Fruit fly (Drosophila melanogaster) whole organism, embryonic: Measurements from ENCODE around the gene ihog.

Source experiments
- ATbp ChIP-seq: fragments of 200-800 bp; sonication (Bioruptor generic); optimal IDR thresholded peaks from 2 replicates; lab custom pipeline; 2017; ENCODE audit warnings: missing biosample characterization, mild to moderate bottlenecking, missing genetic modification characterization, missing genetic modification reagents
- Atf6 ChIP-seq: fragments of 200-800 bp; sonication (Bioruptor generic); IDR thresholded peaks from 2 replicates; pipeline ENCODE4 v1.3.6; 2022; ENCODE audit warnings: missing biosample characterization, missing genetic modification characterization
- CG1024 ChIP-seq: fragments of 200-800 bp; sonication (Bioruptor generic); IDR thresholded peaks from 2 replicates; pipeline ENCODE4 v1.3.6; 2022; ENCODE audit warnings: missing biosample characterization, missing genetic modification characterization
- CG10462 ChIP-seq: fragments of 200-800 bp; sonication (Bioruptor generic); optimal IDR thresholded peaks from 2 replicates; lab custom pipeline; 2016; ENCODE audit warnings: missing biosample characterization, missing genetic modification characterization
- CG12236 ChIP-seq: fragments of 200-800 bp; sonication (Bioruptor generic); optimal IDR thresholded peaks from 2 replicates; lab custom pipeline; 2016; ENCODE audit warnings: missing biosample characterization, missing genetic modification characterization
- CG15073 ChIP-seq: fragments of 200-800 bp; sonication (Bioruptor generic); optimal IDR thresholded peaks from 2 replicates; lab custom pipeline; 2016; ENCODE audit warnings: missing biosample characterization, missing genetic modification characterization
- CG15514 ChIP-seq: fragments of 200-800 bp; sonication (Bioruptor generic); optimal IDR thresholded peaks from 3 replicates; lab custom pipeline; 2017; ENCODE audit warnings: missing biosample characterization, missing genetic modification characterization, mild to moderate bottlenecking, moderate library complexity, missing genetic modification reagents
- CG16779 ChIP-seq: fragments of 200-800 bp; sonication (Bioruptor generic); IDR thresholded peaks from 2 replicates; pipeline ENCODE4 v1.3.6; 2022; ENCODE audit warnings: missing biosample characterization, missing genetic modification characterization
- CG17186 ChIP-seq: fragments of 200-800 bp; sonication (Bioruptor generic); optimal IDR thresholded peaks from 3 replicates; lab custom pipeline; 2017; ENCODE audit warnings: missing biosample characterization, missing genetic modification reagents, missing genetic modification characterization
- CG1832 ChIP-seq: fragments of 200-800 bp; sonication (Bioruptor generic); optimal IDR thresholded peaks from 2 replicates; lab custom pipeline; 2017; ENCODE audit warnings: missing biosample characterization, mild to moderate bottlenecking, missing genetic modification characterization, inconsistent platforms
- CG18476 ChIP-seq: fragments of 200-800 bp; sonication (Bioruptor generic); optimal IDR thresholded peaks from 2 replicates; lab custom pipeline; 2016; ENCODE audit warnings: missing biosample characterization, mild to moderate bottlenecking, missing genetic modification characterization
- CG30020 ChIP-seq: fragments of 200-800 bp; optimal IDR thresholded peaks from 2 replicates; lab custom pipeline; 2019; ENCODE audit warnings: missing biosample characterization, mild to moderate bottlenecking, missing genetic modification characterization, moderate library complexity
- CG32532 ChIP-seq: fragments of 200-800 bp; sonication (Bioruptor generic); IDR thresholded peaks from 2 replicates; pipeline ENCODE4 v1.3.6; 2022; ENCODE audit warnings: missing biosample characterization, missing genetic modification characterization
- CG32767 ChIP-seq: fragments of 200-800 bp; sonication (Bioruptor generic); IDR thresholded peaks from 2 replicates; pipeline ENCODE4 v1.3.6; 2022; ENCODE audit warnings: missing biosample characterization, missing genetic modification characterization
- CG4328 ChIP-seq: fragments of 200-800 bp; sonication (Bioruptor generic); optimal IDR thresholded peaks from 3 replicates; lab custom pipeline; 2017; ENCODE audit warnings: missing biosample characterization, missing genetic modification reagents, missing genetic modification characterization
- CG6175 ChIP-seq: fragments of 200-800 bp; sonication (Bioruptor generic); IDR thresholded peaks from 3 replicates; pipeline ENCODE4 v1.3.6; 2022; ENCODE audit warnings: missing biosample characterization, missing genetic modification characterization
- CG6683 ChIP-seq: fragments of 200-800 bp; sonication (Bioruptor generic); optimal IDR thresholded peaks from 2 replicates; lab custom pipeline; 2017; ENCODE audit warnings: missing biosample characterization, mild to moderate bottlenecking, missing genetic modification characterization, missing genetic modification reagents
- CG7271 ChIP-seq: fragments of 200-800 bp; sonication (Bioruptor generic); optimal IDR thresholded peaks from 2 replicates; lab custom pipeline; 2018; ENCODE audit warnings: missing biosample characterization, mild to moderate bottlenecking, missing genetic modification characterization, moderate library complexity
- CG9215 ChIP-seq: fragments of 200-800 bp; sonication (Bioruptor generic); IDR thresholded peaks from 2 replicates; pipeline ENCODE4 v1.3.6; 2022; ENCODE audit warnings: missing biosample characterization, missing genetic modification characterization
- CG9932 ChIP-seq: fragments of 200-800 bp; sonication (Bioruptor generic); IDR thresholded peaks from 2 replicates; pipeline ENCODE4 v1.3.6; 2022; ENCODE audit warnings: missing biosample characterization, missing genetic modification characterization
- Dfd ChIP-seq, 2 experiments: fragments of >200 bp; optimal IDR thresholded peaks; 2 replicates each; lab custom pipeline; 2017; ENCODE audit warnings: missing biosample characterization in 2 of 2, missing genetic modification characterization in 2 of 2
- Dp ChIP-seq: fragments of 200-800 bp; sonication (Bioruptor generic); optimal IDR thresholded peaks from 2 replicates; lab custom pipeline; 2018; ENCODE audit warnings: missing biosample characterization, mild to moderate bottlenecking, missing genetic modification characterization, moderate library complexity
- Drgx ChIP-seq: fragments of 200-800 bp; sonication (Bioruptor generic); IDR thresholded peaks from 2 replicates; pipeline ENCODE4 v1.3.6; 2022; ENCODE audit warnings: missing biosample characterization, missing genetic modification characterization
- Eip74EF ChIP-seq, 2 experiments: fragments of 200-800 bp in 1 of 2; fragments of >200 bp in 1 of 2; sonication (Bioruptor generic) in 1 of 2; optimal IDR thresholded peaks; 2 replicates each; lab custom pipeline; 2017 to 2019; ENCODE audit warnings: missing biosample characterization in 2 of 2, missing genetic modification characterization in 2 of 2, mild to moderate bottlenecking in 1 of 2, moderate library complexity in 1 of 2
- NC2β ChIP-seq: fragments of 200-800 bp; sonication (Bioruptor generic); optimal IDR thresholded peaks from 2 replicates; lab custom pipeline; 2016; ENCODE audit warnings: missing biosample characterization, missing genetic modification characterization
- Scr ChIP-seq: fragments of 200-800 bp; sonication (Bioruptor generic); IDR thresholded peaks from 2 replicates; pipeline ENCODE4 v1.3.6; 2022; ENCODE audit warnings: missing biosample characterization, missing genetic modification characterization; ENCODE audit not compliant: partially characterized antibody
- al ChIP-seq: fragments of 200-800 bp; sonication (Bioruptor generic); IDR thresholded peaks from 2 replicates; pipeline ENCODE4 v1.3.6; 2022; ENCODE audit warnings: missing biosample characterization, missing genetic modification characterization
- aop ChIP-seq: fragments of 200-800 bp; sonication (Bioruptor generic); IDR thresholded peaks from 2 replicates; pipeline ENCODE4 v1.3.6; 2022; ENCODE audit warnings: missing biosample characterization, missing genetic modification characterization
- ara ChIP-seq: fragments of 200-800 bp; sonication (Bioruptor generic); IDR thresholded peaks from 2 replicates; pipeline ENCODE4 v1.3.6; 2022; ENCODE audit warnings: missing biosample characterization, missing genetic modification characterization
- bsh ChIP-seq, 2 experiments: fragments of 200-800 bp; sonication (Bioruptor generic); optimal IDR thresholded peaks; 2 replicates each; lab custom pipeline; 2017 to 2018; ENCODE audit warnings: mild to moderate bottlenecking in 2 of 2, missing biosample characterization in 2 of 2, missing genetic modification characterization in 2 of 2, moderate library complexity in 1 of 2
- crp ChIP-seq, 2 experiments: fragments of 200-800 bp; sonication (Bioruptor generic); optimal IDR thresholded peaks; 2 replicates in 1 of 2; 3 replicates in 1 of 2; lab custom pipeline; 2017; ENCODE audit warnings: missing biosample characterization in 2 of 2, missing genetic modification characterization in 2 of 2, mild to moderate bottlenecking in 1 of 2, moderate library complexity in 1 of 2
- cwo ChIP-seq: fragments of 200-800 bp; sonication (Bioruptor generic); optimal IDR thresholded peaks from 3 replicates; lab custom pipeline; 2017; ENCODE audit warnings: missing biosample characterization, missing genetic modification characterization, mild to moderate bottlenecking, moderate library complexity, missing genetic modification reagents
- dm ChIP-seq: fragments of 200-800 bp; sonication (Bioruptor generic); optimal IDR thresholded peaks from 3 replicates; lab custom pipeline; 2016; ENCODE audit warnings: missing biosample characterization, missing genetic modification characterization
- fd64A ChIP-seq: fragments of 200-800 bp; sonication (Bioruptor generic); optimal IDR thresholded peaks from 3 replicates; lab custom pipeline; 2018; ENCODE audit warnings: missing biosample characterization, mild to moderate bottlenecking, missing genetic modification characterization
- fd96Cb ChIP-seq: fragments of 200-800 bp; sonication (Bioruptor generic); optimal IDR thresholded peaks from 2 replicates; lab custom pipeline; 2018; ENCODE audit warnings: missing biosample characterization, mild to moderate bottlenecking, missing genetic modification characterization, moderate library complexity
- inv ChIP-seq: fragments of 200-800 bp; sonication (Bioruptor generic); IDR thresholded peaks from 2 replicates; pipeline ENCODE4 v1.3.6; 2022; ENCODE audit warnings: missing biosample characterization, missing genetic modification characterization; ENCODE audit not compliant: partially characterized antibody
- kah ChIP-seq: fragments of 200-800 bp; sonication (Bioruptor generic); optimal IDR thresholded peaks from 2 replicates; lab custom pipeline; 2018; ENCODE audit warnings: missing biosample characterization, mild to moderate bottlenecking, missing genetic modification characterization
- klu ChIP-seq: fragments of 200-800 bp; sonication (Bioruptor generic); IDR thresholded peaks from 2 replicates; pipeline ENCODE4 v1.3.6; 2022; ENCODE audit warnings: missing biosample characterization, missing genetic modification characterization
- lab ChIP-seq: fragments of 200-800 bp; sonication (Bioruptor generic); optimal IDR thresholded peaks from 3 replicates; lab custom pipeline; 2017; ENCODE audit warnings: missing biosample characterization, missing genetic modification characterization, mild to moderate bottlenecking, moderate library complexity, missing genetic modification reagents
- maf-S ChIP-seq: fragments of 200-800 bp; sonication (Bioruptor generic); optimal IDR thresholded peaks from 2 replicates; lab custom pipeline; 2016; ENCODE audit warnings: missing biosample characterization, missing genetic modification characterization
- prd ChIP-seq, 3 experiments: fragments of >200 bp in 2 of 3; fragments of 200-800 bp in 1 of 3; sonication (Bioruptor generic) in 1 of 3; optimal IDR thresholded peaks in 2 of 3; IDR thresholded peaks in 1 of 3; 2 replicates in 2 of 3; 3 replicates in 1 of 3; pipeline versions ENCODE4 v1.3.6 to Lab custom; 2017 to 2022; ENCODE audit warnings: missing biosample characterization in 1 of 3, missing genetic modification characterization in 1 of 3
- psq ChIP-seq: fragments of 200-800 bp; sonication (Bioruptor generic); optimal IDR thresholded peaks from 2 replicates; lab custom pipeline; 2017; ENCODE audit warnings: missing biosample characterization, missing genetic modification characterization
- pzg ChIP-seq: fragments of 200-800 bp; sonication (Bioruptor generic); optimal IDR thresholded peaks from 3 replicates; lab custom pipeline; 2018; ENCODE audit warnings: missing biosample characterization, mild to moderate bottlenecking, missing genetic modification characterization, moderate library complexity
- sisA ChIP-seq: fragments of 200-800 bp; sonication (Bioruptor generic); IDR thresholded peaks from 2 replicates; pipeline ENCODE4 v1.3.6; 2022; ENCODE audit warnings: missing biosample characterization, missing genetic modification characterization
- ssp ChIP-seq: fragments of 200-800 bp; sonication (Bioruptor generic); IDR thresholded peaks from 2 replicates; pipeline ENCODE4 v1.3.6; 2022; ENCODE audit warnings: missing biosample characterization, missing genetic modification characterization
- tgo ChIP-seq: fragments of 200-800 bp; sonication (Bioruptor generic); IDR thresholded peaks from 3 replicates; pipeline ENCODE4 v1.3.6; 2022; ENCODE audit warnings: missing biosample characterization, missing genetic modification characterization
- trh ChIP-seq: fragments of 200-800 bp; sonication (Bioruptor generic); optimal IDR thresholded peaks from 2 replicates; lab custom pipeline; 2016; ENCODE audit warnings: missing biosample characterization, missing genetic modification characterization
- tup ChIP-seq: fragments of 200-800 bp; sonication (Bioruptor generic); optimal IDR thresholded peaks from 2 replicates; lab custom pipeline; 2016; ENCODE audit warnings: missing biosample characterization, mild to moderate bottlenecking, missing genetic modification characterization, moderate library complexity
- zen2 ChIP-seq: fragments of 200-800 bp; sonication (Bioruptor generic); IDR thresholded peaks from 3 replicates; pipeline ENCODE4 v1.3.6; 2022; ENCODE audit warnings: missing biosample characterization, missing genetic modification characterization; ENCODE audit not compliant: partially characterized antibody

The ihog gene

DNA sequence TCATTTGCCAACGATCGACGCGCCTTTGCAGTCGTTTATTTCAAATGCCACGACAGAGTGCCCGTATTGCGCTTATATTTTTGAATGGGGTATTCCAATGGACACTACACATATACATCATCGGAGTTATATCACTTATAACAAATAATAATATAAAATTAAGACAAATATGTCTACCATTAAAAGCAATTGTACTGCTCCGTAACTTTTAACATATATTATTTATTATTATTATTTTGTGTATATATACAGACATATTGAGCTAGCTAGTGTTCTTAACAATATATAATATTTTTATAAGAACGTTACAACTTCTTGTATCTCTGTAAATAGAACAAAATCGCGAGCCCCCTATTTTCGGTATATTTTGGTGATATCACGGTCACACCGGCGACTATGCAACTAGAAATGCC is 15.4 kb upstream of the ihog start, which contains the start of the genes sip2 and Coprox (continued):
- TF ChIP-seq inv = no peak
- no peak for TF ChIP-seq trh (GFP tag; lab: Kevin White, UChicago)
- peak; percentile 71 for TF ChIP-seq CG9932 (GFP tag; lab: Robert Waterston, UW)
- TF ChIP-seq ara = no peak
- TF ChIP-seq CG17186 (GFP tag; lab: Kevin White, UChicago) = no peak
- TF ChIP-seq cwo (GFP tag; lab: Kevin White, UChicago) = peak; percentile 17
- TF ChIP-seq psq = no peak
- TF ChIP-seq sisA = peak; percentile 43; the same call in 1 of the 2 replicates
- TF ChIP-seq CG18476 (GFP tag; lab: Kevin White, UChicago) = no peak
- no peak for TF ChIP-seq CG15073 (GFP tag; lab: Kevin White, UChicago)
- TF ChIP-seq pzg = peak; percentile 39
- peak; percentile 14 for TF ChIP-seq kah (GFP tag; lab: Kevin White, UChicago)
- no peak for TF ChIP-seq CG1832 (GFP tag; lab: Kevin White, UChicago)
- TF ChIP-seq bsh (GFP tag; optimal IDR thresholded peaks at IDR 0.05; lab: Kevin White, UChicago) = peak in 1 of 2 experiments; percentile 67
- TF ChIP-seq NC2β (GFP tag; lab: Kevin White, UChicago) = no peak
- TF ChIP-seq CG1024 (GFP tag; lab: Robert Waterston, UW) = no peak
- TF ChIP-seq Eip74EF (GFP tag; optimal IDR thresholded peaks at IDR 0.05; lab: Kevin White, UChicago) = peak in 1 of 2 experiments; percentile 46
- no peak for TF ChIP-seq Scr (GFP tag; lab: Robert Waterston, UW)
- TF ChIP-seq fd64A = no peak
- TF ChIP-seq zen2 (GFP tag; lab: Robert Waterston, UW) = no peak
- TF ChIP-seq CG32767 (GFP tag; lab: Robert Waterston, UW) = peak; percentile 51; the same call in 1 of the 2 replicates
- peak; percentile 78 for TF ChIP-seq CG32532 (GFP tag; lab: Robert Waterston, UW)
- TF ChIP-seq fd96Cb (tag; lab: Kevin White, UChicago) = peak; percentile 61
- TF ChIP-seq Dfd (GFP tag; optimal IDR thresholded peaks at IDR 0.05; lab: Kevin White, UChicago) = no peak
- TF ChIP-seq CG6175 (GFP tag; lab: Robert Waterston, UW) = no peak
- TF ChIP-seq CG16779 (GFP tag; lab: Robert Waterston, UW) = no peak
- peak; percentile 93 for TF ChIP-seq CG30020 (tag; lab: Kevin White, UChicago)
- TF ChIP-seq Atf6 (GFP tag; lab: Robert Waterston, UW) = peak; percentile 52; the same call in 1 of the 2 replicates
- TF ChIP-seq crp (GFP tag; optimal IDR thresholded peaks at IDR 0.05; lab: Kevin White, UChicago) = no peak
- no peak for TF ChIP-seq prd (optimal IDR thresholded peaks at IDR 0.05; lab: Kevin White, UChicago)
- TF ChIP-seq prd (GFP tag; IDR thresholded peaks at IDR 0.05; lab: Robert Waterston, UW) = peak; percentile 62
- no peak for TF ChIP-seq klu (GFP tag; lab: Robert Waterston, UW)
- TF ChIP-seq Drgx (GFP tag; lab: Robert Waterston, UW) = peak; percentile 38; the same call in 1 of the 2 replicates
- TF ChIP-seq CG6683 (GFP tag; lab: Kevin White, UChicago) = peak; percentile 36
- TF ChIP-seq al (GFP tag; lab: Robert Waterston, UW) = peak; percentile 36; the same call in 1 of the 2 replicates
- no peak for TF ChIP-seq tup (GFP tag; lab: Kevin White, UChicago)
- TF ChIP-seq Dp (GFP tag; lab: Kevin White, UChicago) = peak; percentile 87
- peak; percentile 46 for TF ChIP-seq CG9215 (GFP tag; lab: Robert Waterston, UW)
- peak; percentile 65; the same call in 1 of the 2 replicates for TF ChIP-seq ssp (GFP tag; lab: Robert Waterston, UW)
- peak; percentile 62 for TF ChIP-seq CG7271 (tag; lab: Kevin White, UChicago)
- TF ChIP-seq CG15514 (GFP tag; lab: Kevin White, UChicago) = peak; percentile 72
- TF ChIP-seq tgo (GFP tag; lab: Robert Waterston, UW) = peak; percentile 58; the same call in 2 of the 3 replicates
- TF ChIP-seq ATbp (GFP tag; lab: Kevin White, UChicago) = no peak
- TF ChIP-seq CG12236 = no peak
- TF ChIP-seq CG4328 (GFP tag; lab: Kevin White, UChicago) = peak; percentile 47
- TF ChIP-seq lab = no peak
- TF ChIP-seq aop = no peak
- TF ChIP-seq dm = no peak
- TF ChIP-seq maf-S = no peak
- peak; percentile 6 for TF ChIP-seq CG10462
